Worm (Caenorhabditis elegans) whole organism, L3 larva: ENCODE data around the gene ceh-31.
A peak's percentile ranks its signal among the peaks of the same experiment; 100 is the strongest.

Experiments used
- ZK546.5 ChIP-seq: sonication (generic microtip); optimal IDR thresholded peaks from 2 replicates; lab custom pipeline; 2017; ENCODE audit warnings: missing biosample characterization, missing genetic modification characterization
- ama-1 ChIP-seq: fragments of 150-350 bp; optimal IDR thresholded peaks from 2 replicates; lab custom pipeline; 2018
- ceh-82 ChIP-seq: fragments of 150-350 bp; optimal IDR thresholded peaks from 2 replicates; lab custom pipeline; 2014; ENCODE audit warnings: missing biosample characterization, missing genetic modification characterization
- elt-3 ChIP-seq, 3 experiments: fragments of 150-350 bp in 1 of 3; sonication (generic microtip) in 2 of 3; optimal IDR thresholded peaks; 2 replicates in 2 of 3; 4 replicates in 1 of 3; lab custom pipeline; 2014 to 2017; ENCODE audit warnings: missing biosample characterization in 3 of 3, missing genetic modification characterization in 3 of 3
- jun-1 ChIP-seq: fragments of 150-350 bp; optimal IDR thresholded peaks from 2 replicates; lab custom pipeline; 2014; ENCODE audit warnings: missing biosample characterization, missing genetic modification reagents, missing genetic modification characterization
- lin-39 ChIP-seq: fragments of 150-350 bp; optimal IDR thresholded peaks from 2 replicates; lab custom pipeline; 2018; ENCODE audit warnings: missing biosample characterization, missing genetic modification reagents, missing genetic modification characterization
- nhr-237 ChIP-seq: fragments of 150-350 bp; optimal IDR thresholded peaks from 2 replicates; lab custom pipeline; 2014; ENCODE audit warnings: missing biosample characterization, missing genetic modification characterization
- nhr-76 ChIP-seq: fragments of 150-350 bp; sonication (generic microtip); optimal IDR thresholded peaks from 5 replicates; lab custom pipeline; 2014; ENCODE audit warnings: missing biosample characterization, missing genetic modification characterization
- pha-4 ChIP-seq: fragments of 150-350 bp; optimal IDR thresholded peaks from 2 replicates; lab custom pipeline; 2014; ENCODE audit warnings: missing biosample characterization, missing genetic modification reagents, missing genetic modification characterization
- pqm-1 ChIP-seq: fragments of 150-350 bp; optimal IDR thresholded peaks from 2 replicates; lab custom pipeline; 2017; ENCODE audit warnings: missing biosample characterization, missing genetic modification characterization, inconsistent platforms
- snpc-4 ChIP-seq: fragments of 150-350 bp; optimal IDR thresholded peaks from 2 replicates; lab custom pipeline; 2014; ENCODE audit warnings: missing biosample characterization, missing genetic modification characterization
- zag-1 ChIP-seq: fragments of 150-350 bp; optimal IDR thresholded peaks from 2 replicates; lab custom pipeline; 2014; ENCODE audit warnings: missing biosample characterization, missing genetic modification characterization
- ztf-4 ChIP-seq: fragments of 150-350 bp; optimal IDR thresholded peaks from 2 replicates; lab custom pipeline; 2014; ENCODE audit warnings: missing biosample characterization, missing genetic modification characterization

DNA sequence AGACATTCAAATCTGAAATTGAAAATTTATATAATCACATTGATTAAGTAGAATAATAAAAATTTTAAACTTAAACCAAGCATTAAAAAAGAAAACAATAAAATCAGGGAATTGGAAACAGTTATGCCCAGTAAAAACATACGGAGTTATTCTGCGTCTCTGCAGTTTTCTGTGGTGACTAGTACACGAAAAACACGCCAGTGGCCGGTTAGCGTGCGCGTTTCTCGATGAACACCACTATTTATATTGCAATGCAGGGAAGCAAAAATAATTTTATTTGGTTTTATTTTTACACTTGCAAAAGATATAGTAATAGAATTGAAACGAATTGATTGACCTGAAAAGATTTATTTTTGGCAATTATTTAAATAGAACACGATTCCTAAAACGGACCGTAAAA, 29.6 kb upstream of the ceh-31 start, which contains the start of gene sec-3:
- TF ChIP-seq snpc-4 (tag; lab: Kevin White, UChicago) (peak; percentile 88), elt-3 (tag; optimal IDR thresholded peaks at IDR 0.05; lab: Kevin White, UChicago) (no peak), ztf-4 (peak; percentile 70), pqm-1 (tag; lab: Kevin White, UChicago) (peak; percentile 35), lin-39 (peak; percentile 83), nhr-237 (tag; lab: Kevin White, UChicago) (no peak), jun-1 (tag; lab: Kevin White, UChicago) (peak; percentile 76), zag-1 (tag; lab: Kevin White, UChicago) (no peak), ceh-82 (tag; lab: Kevin White, UChicago) (peak; percentile 39), ZK546.5 (tag; lab: Kevin White, UChicago) (no peak), nhr-76 (tag; lab: Kevin White, UChicago) (no peak), pha-4 (tag; lab: Kevin White, UChicago) (peak; percentile 97), ama-1 (peak; percentile 59)
